Worm (Caenorhabditis elegans) whole organism, mixed stage, embryonic: ENCODE data around the gene sre-7.

Source experiments
- blmp-1 ChIP-seq: fragments of 150-350 bp; optimal IDR thresholded peaks from 2 replicates; lab custom pipeline; 2014; ENCODE audit warnings: missing biosample characterization, missing genetic modification characterization
- ceh-43 ChIP-seq: fragments of 200-800 bp; sonication (Bioruptor generic); optimal IDR thresholded peaks from 2 replicates; lab custom pipeline; 2018; ENCODE audit warnings: mild to moderate bottlenecking, missing genetic modification characterization, moderate library complexity, missing compliant biosample characterization
- ceh-83 ChIP-seq: fragments of 200-800 bp; sonication (Bioruptor generic); optimal IDR thresholded peaks from 2 replicates; lab custom pipeline; 2018; ENCODE audit warnings: mild to moderate bottlenecking, missing genetic modification characterization, missing compliant biosample characterization
- ces-1 ChIP-seq: fragments of 150-350 bp; optimal IDR thresholded peaks from 2 replicates; lab custom pipeline; 2014; ENCODE audit warnings: missing biosample characterization, missing genetic modification reagents, missing genetic modification characterization
- elt-1 ChIP-seq: sonication (generic microtip); optimal IDR thresholded peaks from 2 replicates; lab custom pipeline; 2017; ENCODE audit warnings: missing genetic modification characterization, mild to moderate bottlenecking, missing compliant biosample characterization, antibody characterized with exemption, moderate library complexity, borderline replicate concordance; ENCODE audit not compliant: insufficient read depth
- lin-13 ChIP-seq: fragments of 150-350 bp; optimal IDR thresholded peaks from 2 replicates; lab custom pipeline; 2014; ENCODE audit warnings: missing biosample characterization, missing genetic modification characterization
- nhr-12 ChIP-seq: fragments of 150-350 bp; optimal IDR thresholded peaks from 2 replicates; lab custom pipeline; 2014; ENCODE audit warnings: missing biosample characterization, missing genetic modification characterization
- sem-2 ChIP-seq: fragments of 200-800 bp; sonication (Bioruptor generic); optimal IDR thresholded peaks from 2 replicates; lab custom pipeline; 2018; ENCODE audit warnings: mild to moderate bottlenecking, missing genetic modification characterization, missing compliant biosample characterization
- sptf-1 ChIP-seq: sonication (generic microtip); optimal IDR thresholded peaks from 2 replicates; lab custom pipeline; 2017; ENCODE audit warnings: mild to moderate bottlenecking, missing genetic modification characterization, moderate library complexity, missing compliant biosample characterization
- unc-120 ChIP-seq: sonication (generic microtip); optimal IDR thresholded peaks from 2 replicates; lab custom pipeline; 2017; ENCODE audit warnings: missing genetic modification characterization, missing compliant biosample characterization; ENCODE audit not compliant: poor library complexity, severe bottlenecking
- unc-62 ChIP-seq: fragments of 150-350 bp; optimal IDR thresholded peaks from 2 replicates; lab custom pipeline; 2014; ENCODE audit warnings: missing biosample characterization, missing genetic modification reagents, missing genetic modification characterization
- ztf-11 ChIP-seq: fragments of 150-350 bp; optimal IDR thresholded peaks from 2 replicates; lab custom pipeline; 2014; ENCODE audit warnings: missing biosample characterization, missing genetic modification characterization

ce11 chrV:14279777-14280176 lies 35.8 kb downstream of the sre-7 start, which contains the start of gene srt-33:
- TF ChIP-seq ces-1 (GFP tag; lab: Kevin White, UChicago) (no peak), unc-62 (GFP tag; lab: Kevin White, UChicago) (no peak), lin-13 (no peak), unc-120 (tag; lab: Kevin White, UChicago) (no peak), nhr-12 (tag; lab: Kevin White, UChicago) (no peak), sem-2 (GFP tag; lab: Kevin White, UChicago) (no peak), sptf-1 (tag; lab: Kevin White, UChicago) (no peak), ceh-83 (GFP tag; lab: Kevin White, UChicago) (no peak), ztf-11 (tag; lab: Kevin White, UChicago) (no peak), blmp-1 (no peak), ceh-43 (GFP tag; lab: Kevin White, UChicago) (no peak), elt-1 (tag; lab: Kevin White, UChicago) (no peak)
